Worm (Caenorhabditis elegans) whole organism, L3 larva: ENCODE measurements around the gene sru-27.
A peak's percentile ranks its signal among the peaks of the same experiment; 100 is the strongest.

Experiments
- R02D3.7 ChIP-seq: fragments of 150-350 bp; optimal IDR thresholded peaks from 2 replicates; lab custom pipeline; 2014; ENCODE audit warnings: missing biosample characterization, missing genetic modification characterization
- ZK546.5 ChIP-seq: sonication (generic microtip); optimal IDR thresholded peaks from 2 replicates; lab custom pipeline; 2017; ENCODE audit warnings: missing biosample characterization, missing genetic modification characterization
- aly-2 ChIP-seq: fragments of 150-350 bp; optimal IDR thresholded peaks from 2 replicates; lab custom pipeline; 2014; ENCODE audit warnings: missing biosample characterization, missing genetic modification characterization
- ama-1 ChIP-seq: fragments of 150-350 bp; optimal IDR thresholded peaks from 2 replicates; lab custom pipeline; 2018
- ceh-16 ChIP-seq: sonication (generic microtip); optimal IDR thresholded peaks from 2 replicates; lab custom pipeline; 2017; ENCODE audit warnings: missing biosample characterization, missing genetic modification characterization
- ceh-28 ChIP-seq: fragments of 150-350 bp; optimal IDR thresholded peaks from 2 replicates; lab custom pipeline; 2014; ENCODE audit warnings: missing biosample characterization, missing genetic modification reagents, missing genetic modification characterization
- ceh-82 ChIP-seq: fragments of 150-350 bp; optimal IDR thresholded peaks from 2 replicates; lab custom pipeline; 2014; ENCODE audit warnings: missing biosample characterization, missing genetic modification characterization
- ceh-9 ChIP-seq: sonication (generic microtip); optimal IDR thresholded peaks from 2 replicates; lab custom pipeline; 2018; ENCODE audit warnings: missing biosample characterization, missing genetic modification characterization
- daf-12 ChIP-seq: fragments of 150-350 bp; optimal IDR thresholded peaks from 2 replicates; lab custom pipeline; 2014; ENCODE audit warnings: missing biosample characterization, missing genetic modification reagents, missing genetic modification characterization
- egl-27 ChIP-seq: sonication (generic microtip); optimal IDR thresholded peaks from 4 replicates; lab custom pipeline; 2017; ENCODE audit warnings: missing biosample characterization, missing genetic modification reagents, missing genetic modification characterization
- egl-5 ChIP-seq: fragments of 150-350 bp; optimal IDR thresholded peaks from 2 replicates; lab custom pipeline; 2017; ENCODE audit warnings: missing biosample characterization, missing genetic modification reagents, missing genetic modification characterization, inconsistent platforms
- elt-1 ChIP-seq: fragments of 150-350 bp; optimal IDR thresholded peaks from 2 replicates; lab custom pipeline; 2014; ENCODE audit warnings: missing biosample characterization, missing genetic modification characterization
- elt-2 ChIP-seq: sonication (generic microtip); optimal IDR thresholded peaks from 2 replicates; lab custom pipeline; 2016; ENCODE audit warnings: missing genetic modification reagents, mild to moderate bottlenecking, missing genetic modification characterization, missing compliant biosample characterization
- elt-3 ChIP-seq, 3 experiments: fragments of 150-350 bp in 1 of 3; sonication (generic microtip) in 2 of 3; optimal IDR thresholded peaks; 2 replicates in 2 of 3; 4 replicates in 1 of 3; lab custom pipeline; 2014 to 2017; ENCODE audit warnings: missing biosample characterization in 3 of 3, missing genetic modification characterization in 3 of 3
- eor-1 ChIP-seq, 2 experiments: fragments of 150-350 bp; optimal IDR thresholded peaks; 2 replicates each; lab custom pipeline; 2014 to 2018; ENCODE audit warnings: missing biosample characterization in 2 of 2, missing genetic modification characterization in 2 of 2
- fkh-10 ChIP-seq: sonication (generic microtip); optimal IDR thresholded peaks from 2 replicates; lab custom pipeline; 2017; ENCODE audit warnings: missing biosample characterization, missing genetic modification reagents, missing genetic modification characterization
- fkh-2 ChIP-seq: fragments of 150-350 bp; optimal IDR thresholded peaks from 2 replicates; lab custom pipeline; 2014; ENCODE audit warnings: missing biosample characterization, missing genetic modification reagents, missing genetic modification characterization
- fos-1 ChIP-seq: fragments of 150-350 bp; optimal IDR thresholded peaks from 2 replicates; lab custom pipeline; 2014; ENCODE audit warnings: missing biosample characterization, missing genetic modification characterization
- hmg-11 ChIP-seq: sonication (generic microtip); optimal IDR thresholded peaks from 2 replicates; lab custom pipeline; 2016; ENCODE audit warnings: missing genetic modification characterization, missing compliant biosample characterization
- jun-1 ChIP-seq: fragments of 150-350 bp; optimal IDR thresholded peaks from 2 replicates; lab custom pipeline; 2014; ENCODE audit warnings: missing biosample characterization, missing genetic modification reagents, missing genetic modification characterization
- lin-15B ChIP-seq: fragments of 150-350 bp; optimal IDR thresholded peaks from 2 replicates; lab custom pipeline; 2014; ENCODE audit warnings: missing biosample characterization, missing genetic modification characterization
- lin-39 ChIP-seq: fragments of 150-350 bp; optimal IDR thresholded peaks from 2 replicates; lab custom pipeline; 2018; ENCODE audit warnings: missing biosample characterization, missing genetic modification reagents, missing genetic modification characterization
- lsy-12 ChIP-seq: sonication (generic microtip); optimal IDR thresholded peaks from 2 replicates; lab custom pipeline; 2016; ENCODE audit warnings: mild to moderate bottlenecking, missing genetic modification characterization, missing compliant biosample characterization
- mdl-1 ChIP-seq: fragments of 150-350 bp; optimal IDR thresholded peaks from 2 replicates; lab custom pipeline; 2014; ENCODE audit warnings: missing biosample characterization, missing genetic modification characterization
- mml-1 ChIP-seq: fragments of 150-350 bp; sonication (generic microtip); optimal IDR thresholded peaks from 3 replicates; lab custom pipeline; 2014; ENCODE audit warnings: missing biosample characterization, missing genetic modification characterization
- nfya-1 ChIP-seq: sonication (generic microtip); optimal IDR thresholded peaks from 2 replicates; lab custom pipeline; 2017; ENCODE audit warnings: missing genetic modification characterization, mild to moderate bottlenecking, missing compliant biosample characterization, antibody characterized with exemption, moderate library complexity; ENCODE audit not compliant: insufficient read depth
- nhr-11 ChIP-seq: fragments of 150-350 bp; optimal IDR thresholded peaks from 2 replicates; lab custom pipeline; 2014; ENCODE audit warnings: missing biosample characterization, missing genetic modification characterization
- nhr-12 ChIP-seq: fragments of 150-350 bp; optimal IDR thresholded peaks from 2 replicates; lab custom pipeline; 2014; ENCODE audit warnings: missing biosample characterization, missing genetic modification characterization
- nhr-23 ChIP-seq: fragments of 150-350 bp; optimal IDR thresholded peaks from 2 replicates; lab custom pipeline; 2014; ENCODE audit warnings: missing biosample characterization, missing genetic modification reagents, missing genetic modification characterization
- nhr-237 ChIP-seq: fragments of 150-350 bp; optimal IDR thresholded peaks from 2 replicates; lab custom pipeline; 2014; ENCODE audit warnings: missing biosample characterization, missing genetic modification characterization
- nhr-25 ChIP-seq: sonication (generic microtip); optimal IDR thresholded peaks from 2 replicates; lab custom pipeline; 2017; ENCODE audit warnings: missing biosample characterization, missing genetic modification characterization
- nhr-28 ChIP-seq: fragments of 150-350 bp; optimal IDR thresholded peaks from 2 replicates; lab custom pipeline; 2014; ENCODE audit warnings: missing biosample characterization, missing genetic modification characterization
- nhr-43 ChIP-seq: sonication (generic microtip); optimal IDR thresholded peaks from 2 replicates; lab custom pipeline; 2016; ENCODE audit warnings: mild to moderate bottlenecking, missing genetic modification characterization, missing compliant biosample characterization; ENCODE audit not compliant: poor library complexity, severe bottlenecking
- nhr-67 ChIP-seq: fragments of 150-350 bp; optimal IDR thresholded peaks from 2 replicates; lab custom pipeline; 2014; ENCODE audit warnings: missing biosample characterization, missing genetic modification characterization
- nhr-76 ChIP-seq: fragments of 150-350 bp; sonication (generic microtip); optimal IDR thresholded peaks from 5 replicates; lab custom pipeline; 2014; ENCODE audit warnings: missing biosample characterization, missing genetic modification characterization
- nhr-77 ChIP-seq: fragments of 150-350 bp; optimal IDR thresholded peaks from 2 replicates; lab custom pipeline; 2014; ENCODE audit warnings: missing biosample characterization, missing genetic modification characterization
- pha-4 ChIP-seq: fragments of 150-350 bp; optimal IDR thresholded peaks from 2 replicates; lab custom pipeline; 2014; ENCODE audit warnings: missing biosample characterization, missing genetic modification reagents, missing genetic modification characterization
- pqm-1 ChIP-seq: fragments of 150-350 bp; optimal IDR thresholded peaks from 2 replicates; lab custom pipeline; 2017; ENCODE audit warnings: missing biosample characterization, missing genetic modification characterization, inconsistent platforms
- sea-2 ChIP-seq: fragments of 150-350 bp; sonication (generic microtip); optimal IDR thresholded peaks from 4 replicates; lab custom pipeline; 2014; ENCODE audit warnings: missing biosample characterization, missing genetic modification reagents, missing genetic modification characterization
- skn-1 ChIP-seq: fragments of 150-350 bp; optimal IDR thresholded peaks from 2 replicates; lab custom pipeline; 2014; ENCODE audit warnings: missing biosample characterization, missing genetic modification characterization
- snpc-4 ChIP-seq: fragments of 150-350 bp; optimal IDR thresholded peaks from 2 replicates; lab custom pipeline; 2014; ENCODE audit warnings: missing biosample characterization, missing genetic modification characterization
- tbx-2 ChIP-seq: sonication (generic microtip); optimal IDR thresholded peaks from 2 replicates; lab custom pipeline; 2016; ENCODE audit warnings: mild to moderate bottlenecking, missing genetic modification characterization, missing compliant biosample characterization
- unc-39 ChIP-seq: sonication (generic microtip); optimal IDR thresholded peaks from 4 replicates; lab custom pipeline; 2017; ENCODE audit warnings: missing biosample characterization, missing genetic modification characterization
- unc-62 ChIP-seq: fragments of 150-350 bp; sonication (generic microtip); optimal IDR thresholded peaks from 4 replicates; lab custom pipeline; 2014; ENCODE audit warnings: missing biosample characterization, missing genetic modification reagents, missing genetic modification characterization
- zag-1 ChIP-seq: fragments of 150-350 bp; optimal IDR thresholded peaks from 2 replicates; lab custom pipeline; 2014; ENCODE audit warnings: missing biosample characterization, missing genetic modification characterization
- ztf-11 ChIP-seq: fragments of 150-350 bp; optimal IDR thresholded peaks from 2 replicates; lab custom pipeline; 2014; ENCODE audit warnings: missing biosample characterization, missing genetic modification characterization
- ztf-4 ChIP-seq: fragments of 150-350 bp; optimal IDR thresholded peaks from 2 replicates; lab custom pipeline; 2014; ENCODE audit warnings: missing biosample characterization, missing genetic modification characterization

Gene sru-27

ce11 chrV:1471977-1472376, 27.3 kb upstream of the sru-27 start:
- TF ChIP-seq elt-1, result no peak
- TF ChIP-seq ztf-4 (tag; lab: Kevin White, UChicago), result no peak
- no peak for TF ChIP-seq pqm-1 (tag; lab: Kevin White, UChicago)
- TF ChIP-seq snpc-4, result no peak
- TF ChIP-seq fos-1 (tag; lab: Kevin White, UChicago), result no peak
- no peak for TF ChIP-seq nhr-43
- no peak for TF ChIP-seq nhr-237 (tag; lab: Kevin White, UChicago)
- no peak for TF ChIP-seq skn-1 (tag; lab: Kevin White, UChicago)
- no peak for TF ChIP-seq ceh-16 (tag; lab: Kevin White, UChicago)
- no peak for TF ChIP-seq tbx-2 (tag; lab: Kevin White, UChicago)
- no peak for TF ChIP-seq mdl-1 (tag; lab: Kevin White, UChicago)
- TF ChIP-seq nhr-25 (tag; lab: Kevin White, UChicago), result no peak
- TF ChIP-seq nhr-76 (tag; lab: Kevin White, UChicago), result no peak
- TF ChIP-seq unc-39, result no peak
- TF ChIP-seq nhr-12 (tag; lab: Kevin White, UChicago), result no peak
- no peak for TF ChIP-seq unc-62 (GFP tag; lab: Kevin White, UChicago)
- no peak for TF ChIP-seq R02D3.7 (tag; lab: Kevin White, UChicago)
- TF ChIP-seq nhr-23, result no peak
- no peak for TF ChIP-seq nhr-77 (tag; lab: Kevin White, UChicago)

DNA sequence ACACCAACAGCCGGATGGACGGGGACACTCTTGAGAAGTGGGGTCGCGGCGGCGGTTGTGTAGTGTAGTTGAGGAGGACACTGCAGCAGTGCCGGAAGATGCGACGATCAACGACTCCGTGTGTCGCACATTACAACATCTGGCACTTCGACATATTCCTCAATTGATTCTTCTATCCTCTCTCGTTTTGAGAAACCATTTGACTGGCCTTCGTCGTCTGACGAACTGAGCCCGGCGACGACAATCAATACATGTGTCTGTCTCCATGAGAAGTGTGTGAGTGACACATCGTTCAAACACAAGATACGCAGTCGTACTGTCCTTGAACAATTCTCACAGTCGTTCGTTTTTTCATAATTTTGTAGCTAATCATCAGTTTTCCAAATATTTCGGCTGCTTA, 26.7 kb upstream of the sru-27 start:
- TF ChIP-seq nhr-77 (tag; lab: Kevin White, UChicago) (no peak), tbx-2 (tag; lab: Kevin White, UChicago) (no peak), nhr-25 (tag; lab: Kevin White, UChicago) (peak; percentile 57), lin-39 (tag; lab: Kevin White, UChicago) (peak; percentile 7), nhr-76 (tag; lab: Kevin White, UChicago) (no peak)

DNA sequence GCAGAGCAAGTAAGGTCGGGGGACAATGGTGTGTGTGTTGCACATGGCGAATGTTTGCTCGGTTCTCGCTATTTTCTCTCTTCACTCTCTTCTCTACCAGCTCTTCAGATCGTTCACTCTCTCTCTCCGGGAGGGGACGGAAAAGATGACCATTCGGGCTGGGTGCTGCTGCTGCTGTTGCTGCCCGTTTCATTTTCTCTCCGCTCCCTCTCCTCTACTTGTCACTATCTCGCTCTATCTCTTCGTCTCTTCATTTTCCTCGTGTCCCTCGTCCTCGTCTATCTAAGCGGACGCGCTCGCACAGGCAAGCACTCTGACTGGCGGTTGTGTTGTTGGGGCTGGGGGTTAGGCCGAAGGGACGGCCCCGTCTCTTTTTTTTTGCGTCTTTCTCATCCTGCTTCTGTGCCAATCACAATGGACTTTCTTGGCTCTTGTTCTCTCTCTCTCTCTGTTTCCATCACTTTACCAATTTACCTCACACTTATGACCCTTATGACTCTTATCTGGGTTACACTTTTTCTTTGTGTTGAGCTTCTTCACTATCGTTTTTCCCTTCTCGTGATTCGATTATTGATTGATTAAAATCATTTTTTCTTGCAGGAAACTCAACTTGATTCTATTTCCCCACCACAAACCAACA, 24.6 kb upstream of the sru-27 start, which contains the start of the genes F53E2.2 and unc-60:
F53E2.2 (plus strand) TSS at position 601 of the 640 bp plus-strand sequence.
unc-60 (plus strand) TSS at position 601 of the 640 bp plus-strand sequence.
- TF ChIP-seq ztf-11 (tag; lab: Kevin White, UChicago) (no peak), elt-1 (peak; percentile 10), ZK546.5 (no peak), ceh-16 (tag; lab: Kevin White, UChicago) (no peak), pqm-1 (tag; lab: Kevin White, UChicago) (no peak), aly-2 (tag; lab: Kevin White, UChicago) (no peak), tbx-2 (tag; lab: Kevin White, UChicago) (no peak), elt-2 (tag; lab: Kevin White, UChicago) (peak; percentile 57), ama-1 (lab: Kevin White, UChicago) (peak; percentile 60), R02D3.7 (tag; lab: Kevin White, UChicago) (no peak), nhr-76 (tag; lab: Kevin White, UChicago) (no peak), mdl-1 (tag; lab: Kevin White, UChicago) (no peak), ceh-9 (tag; lab: Kevin White, UChicago) (no peak), ceh-82 (tag; lab: Kevin White, UChicago) (no peak), egl-5 (tag; lab: Kevin White, UChicago) (peak; percentile 17), nfya-1 (tag; lab: Kevin White, UChicago) (peak; percentile 89), daf-12 (tag; lab: Kevin White, UChicago) (no peak), hmg-11 (peak; percentile 92), nhr-25 (tag; lab: Kevin White, UChicago) (no peak), sea-2 (GFP tag; lab: Kevin White, UChicago) (no peak), lin-15B (tag; lab: Kevin White, UChicago) (peak; percentile 43), unc-39 (no peak), unc-62 (GFP tag; lab: Kevin White, UChicago) (peak; percentile 47), fkh-10 (GFP tag; lab: Kevin White, UChicago) (peak; percentile 21), nhr-28 (tag; lab: Kevin White, UChicago) (no peak), snpc-4 (peak; percentile 8), elt-3 (tag; optimal IDR thresholded peaks at IDR 0.05; lab: Kevin White, UChicago) (no peak), nhr-11 (tag; lab: Kevin White, UChicago) (no peak), mml-1 (tag; lab: Kevin White, UChicago) (no peak), lin-39 (tag; lab: Kevin White, UChicago) (peak; percentile 24), jun-1 (tag; lab: Kevin White, UChicago) (no peak), nhr-77 (tag; lab: Kevin White, UChicago) (no peak), nhr-12 (tag; lab: Kevin White, UChicago) (no peak), pha-4 (tag; lab: Kevin White, UChicago) (peak; percentile 75), nhr-43 (peak; percentile 9), nhr-67 (tag; lab: Kevin White, UChicago) (no peak), skn-1 (tag; lab: Kevin White, UChicago) (no peak), eor-1 (tag; optimal IDR thresholded peaks at IDR 0.05; lab: Kevin White, UChicago) (no peak), nhr-237 (tag; lab: Kevin White, UChicago) (no peak), egl-27 (no peak), fkh-2 (tag; lab: Kevin White, UChicago) (no peak), zag-1 (tag; lab: Kevin White, UChicago) (no peak), lsy-12 (tag; lab: Kevin White, UChicago) (peak; percentile 54), ceh-28 (no peak)
